Fruit fly (Drosophila melanogaster) whole organism, embryonic: Measurements from ENCODE around the gene CG43072.

Experiments used
- Asciz ChIP-seq: fragments of 200-800 bp; sonication (Bioruptor generic); optimal IDR thresholded peaks from 2 replicates; lab custom pipeline; 2017; ENCODE audit warnings: missing biosample characterization, mild to moderate bottlenecking, missing genetic modification characterization, missing genetic modification reagents
- Bdp1 ChIP-seq: fragments of 200-800 bp; sonication (Bioruptor generic); optimal IDR thresholded peaks from 3 replicates; lab custom pipeline; 2016; ENCODE audit warnings: missing biosample characterization, missing genetic modification characterization
- Blimp-1 ChIP-seq: fragments of 200-800 bp; sonication (Bioruptor generic); optimal IDR thresholded peaks from 3 replicates; lab custom pipeline; 2018; ENCODE audit warnings: missing biosample characterization, missing genetic modification characterization, mild to moderate bottlenecking, moderate library complexity, missing genetic modification reagents
- CG1233 ChIP-seq: fragments of 200-800 bp; sonication (Bioruptor generic); optimal IDR thresholded peaks from 4 replicates; lab custom pipeline; 2018; ENCODE audit warnings: missing biosample characterization, mild to moderate bottlenecking, missing genetic modification characterization
- CG13424 ChIP-seq: fragments of 200-800 bp; sonication (Bioruptor generic); optimal IDR thresholded peaks from 2 replicates; lab custom pipeline; 2019; ENCODE audit warnings: missing biosample characterization, mild to moderate bottlenecking, missing genetic modification characterization, moderate library complexity
- CG14014 ChIP-seq: fragments of 200-800 bp; sonication (Bioruptor generic); IDR thresholded peaks from 2 replicates; pipeline ENCODE4 v1.3.6; 2022; ENCODE audit warnings: missing biosample characterization, missing genetic modification characterization
- CG15269 ChIP-seq: fragments of 200-800 bp; sonication (Bioruptor generic); optimal IDR thresholded peaks from 2 replicates; lab custom pipeline; 2018; ENCODE audit warnings: missing biosample characterization, mild to moderate bottlenecking, missing genetic modification characterization, moderate library complexity
- CG16863 ChIP-seq: fragments of 200-800 bp; sonication (Bioruptor generic); optimal IDR thresholded peaks from 3 replicates; lab custom pipeline; 2016; ENCODE audit warnings: missing biosample characterization, missing genetic modification characterization
- CG17912 ChIP-seq: fragments of 200-800 bp; sonication (Bioruptor generic); optimal IDR thresholded peaks from 2 replicates; lab custom pipeline; 2018; ENCODE audit warnings: missing biosample characterization, mild to moderate bottlenecking, missing genetic modification characterization
- CG18599 ChIP-seq: fragments of 200-800 bp; sonication (Bioruptor generic); optimal IDR thresholded peaks from 3 replicates; lab custom pipeline; 2017; ENCODE audit warnings: missing biosample characterization, missing genetic modification characterization, mild to moderate bottlenecking, moderate library complexity, missing genetic modification reagents
- CG2678 ChIP-seq: fragments of 200-800 bp; sonication (Bioruptor generic); optimal IDR thresholded peaks from 3 replicates; lab custom pipeline; 2019; ENCODE audit warnings: missing biosample characterization, mild to moderate bottlenecking, missing genetic modification characterization, moderate library complexity
- CG2712 ChIP-seq: fragments of 200-800 bp; optimal IDR thresholded peaks from 3 replicates; lab custom pipeline; 2019; ENCODE audit warnings: missing biosample characterization, mild to moderate bottlenecking, missing genetic modification characterization, moderate library complexity
- CG31441 ChIP-seq: fragments of 200-800 bp; sonication (Bioruptor generic); IDR thresholded peaks from 2 replicates; pipeline ENCODE4 v1.3.6; 2022; ENCODE audit warnings: missing biosample characterization, missing genetic modification characterization
- CG3407 ChIP-seq: fragments of 200-800 bp; sonication (Bioruptor generic); optimal IDR thresholded peaks from 2 replicates; lab custom pipeline; 2018; ENCODE audit warnings: missing biosample characterization, mild to moderate bottlenecking, missing genetic modification characterization
- CG6813 ChIP-seq: fragments of 200-800 bp; sonication (Bioruptor generic); optimal IDR thresholded peaks from 2 replicates; lab custom pipeline; 2017; ENCODE audit warnings: missing biosample characterization, missing genetic modification characterization, mild to moderate bottlenecking, moderate library complexity, missing genetic modification reagents
- CG7357 ChIP-seq: fragments of 200-800 bp; sonication (Bioruptor generic); IDR thresholded peaks from 3 replicates; pipeline ENCODE4 v1.3.6; 2022; ENCODE audit warnings: missing biosample characterization, missing genetic modification characterization
- CG9727 ChIP-seq: fragments of 200-800 bp; sonication (Bioruptor generic); optimal IDR thresholded peaks from 3 replicates; lab custom pipeline; 2017; ENCODE audit warnings: missing biosample characterization, mild to moderate bottlenecking, missing genetic modification characterization
- CG9876 ChIP-seq: fragments of 200-800 bp; sonication (Bioruptor generic); optimal IDR thresholded peaks from 2 replicates; lab custom pipeline; 2016; ENCODE audit warnings: missing biosample characterization, missing genetic modification characterization
- CTCF ChIP-seq: fragments of 200-800 bp; sonication (Bioruptor generic); optimal IDR thresholded peaks from 2 replicates; lab custom pipeline; 2017; ENCODE audit warnings: missing biosample characterization, mild to moderate bottlenecking, missing genetic modification characterization, moderate library complexity
- CoRest ChIP-seq: fragments of 200-800 bp; sonication (Bioruptor generic); optimal IDR thresholded peaks from 3 replicates; lab custom pipeline; 2018; ENCODE audit warnings: missing biosample characterization, mild to moderate bottlenecking, missing genetic modification characterization, moderate library complexity
- Deaf1 ChIP-seq: fragments of 200-800 bp; optimal IDR thresholded peaks from 3 replicates; lab custom pipeline; 2019; ENCODE audit warnings: missing biosample characterization, mild to moderate bottlenecking, missing genetic modification characterization, moderate library complexity
- Dip3 ChIP-seq: fragments of 200-800 bp; sonication (Bioruptor generic); optimal IDR thresholded peaks from 3 replicates; lab custom pipeline; 2016; ENCODE audit warnings: missing biosample characterization, missing genetic modification characterization
- Fer2 ChIP-seq: fragments of 200-800 bp; sonication (Bioruptor generic); optimal IDR thresholded peaks from 2 replicates; lab custom pipeline; 2018; ENCODE audit warnings: missing biosample characterization, mild to moderate bottlenecking, missing genetic modification characterization, moderate library complexity
- HHEX ChIP-seq: fragments of 200-800 bp; sonication (Bioruptor generic); optimal IDR thresholded peaks from 3 replicates; lab custom pipeline; 2017; ENCODE audit warnings: missing biosample characterization, mild to moderate bottlenecking, missing genetic modification characterization, missing genetic modification reagents
- HmgZ ChIP-seq: fragments of 200-800 bp; sonication (Bioruptor generic); optimal IDR thresholded peaks from 2 replicates; lab custom pipeline; 2018; ENCODE audit warnings: missing biosample characterization, mild to moderate bottlenecking, missing genetic modification characterization
- Hr78 ChIP-seq, 2 experiments: fragments of 200-800 bp in 1 of 2; fragments of >200 bp in 1 of 2; sonication (Bioruptor generic) in 1 of 2; optimal IDR thresholded peaks; 2 replicates each; lab custom pipeline; 2017 to 2019; ENCODE audit warnings: missing biosample characterization in 2 of 2, missing genetic modification characterization in 2 of 2, mild to moderate bottlenecking in 1 of 2, moderate library complexity in 1 of 2
- MESR4 ChIP-seq: fragments of 200-800 bp; sonication (Bioruptor generic); optimal IDR thresholded peaks from 2 replicates; lab custom pipeline; 2018; ENCODE audit warnings: missing biosample characterization, mild to moderate bottlenecking, missing genetic modification characterization, moderate library complexity
- Med ChIP-seq: fragments of 200-800 bp; sonication (Bioruptor generic); peaks from one replicate; lab custom pipeline; 2016; ENCODE audit warnings: missing biosample characterization, missing genetic modification characterization, mild to moderate bottlenecking, inconsistent platforms, moderate library complexity
- Opbp ChIP-seq: fragments of 200-800 bp; sonication (Bioruptor generic); IDR thresholded peaks from 3 replicates; pipeline ENCODE4 v1.3.6; 2022; ENCODE audit warnings: missing biosample characterization, missing genetic modification characterization; ENCODE audit not compliant: partially characterized antibody
- Tbp ChIP-seq: fragments of >200 bp; optimal IDR thresholded peaks from 2 replicates; lab custom pipeline; 2018; ENCODE audit warnings: missing biosample characterization, missing genetic modification characterization
- abd-A ChIP-seq: fragments of 200-800 bp; sonication (Bioruptor generic); optimal IDR thresholded peaks from 3 replicates; lab custom pipeline; 2019; ENCODE audit warnings: missing biosample characterization, mild to moderate bottlenecking, missing genetic modification characterization, moderate library complexity
- bsh ChIP-seq, 2 experiments: fragments of 200-800 bp; sonication (Bioruptor generic); optimal IDR thresholded peaks; 2 replicates each; lab custom pipeline; 2017 to 2018; ENCODE audit warnings: mild to moderate bottlenecking in 2 of 2, missing biosample characterization in 2 of 2, missing genetic modification characterization in 2 of 2, moderate library complexity in 1 of 2
- crol ChIP-seq: fragments of 200-800 bp; sonication (Bioruptor generic); IDR thresholded peaks from 2 replicates; pipeline ENCODE4 v1.3.6; 2022; ENCODE audit warnings: missing biosample characterization, missing genetic modification characterization
- dati ChIP-seq: fragments of 200-800 bp; sonication (Bioruptor generic); IDR thresholded peaks from 2 replicates; pipeline ENCODE4 v1.3.6; 2022; ENCODE audit warnings: missing biosample characterization, missing genetic modification characterization
- dmrt11E ChIP-seq: fragments of 200-800 bp; sonication (Bioruptor generic); optimal IDR thresholded peaks from 3 replicates; lab custom pipeline; 2018; ENCODE audit warnings: missing biosample characterization, mild to moderate bottlenecking, missing genetic modification characterization, moderate library complexity
- dmrt99B ChIP-seq: fragments of 200-800 bp; sonication (Bioruptor generic); optimal IDR thresholded peaks from 2 replicates; lab custom pipeline; 2018; ENCODE audit warnings: missing biosample characterization, mild to moderate bottlenecking, missing genetic modification characterization, moderate library complexity
- fd96Cb ChIP-seq: fragments of 200-800 bp; sonication (Bioruptor generic); optimal IDR thresholded peaks from 2 replicates; lab custom pipeline; 2018; ENCODE audit warnings: missing biosample characterization, mild to moderate bottlenecking, missing genetic modification characterization, moderate library complexity
- jumu ChIP-seq: fragments of 200-800 bp; sonication (Bioruptor generic); optimal IDR thresholded peaks from 3 replicates; lab custom pipeline; 2016; ENCODE audit warnings: missing biosample characterization, missing genetic modification characterization
- kni ChIP-seq: fragments of 200-800 bp; sonication (Bioruptor generic); optimal IDR thresholded peaks from 3 replicates; lab custom pipeline; 2017; ENCODE audit warnings: mild to moderate bottlenecking, missing biosample characterization, missing genetic modification reagents, missing genetic modification characterization
- lilli ChIP-seq: fragments of 200-800 bp; sonication (Bioruptor generic); optimal IDR thresholded peaks from 3 replicates; lab custom pipeline; 2016; ENCODE audit warnings: missing biosample characterization, missing genetic modification characterization
- lola ChIP-seq, 3 experiments: fragments of >200 bp in 2 of 3; fragments of 200-800 bp in 1 of 3; sonication (Bioruptor generic) in 1 of 3; optimal IDR thresholded peaks; 2 replicates each; lab custom pipeline; 2017 to 2019; ENCODE audit warnings: missing biosample characterization in 3 of 3, missing genetic modification characterization in 3 of 3, mild to moderate bottlenecking in 1 of 3, moderate library complexity in 1 of 3
- maf-S ChIP-seq: fragments of 200-800 bp; sonication (Bioruptor generic); optimal IDR thresholded peaks from 2 replicates; lab custom pipeline; 2016; ENCODE audit warnings: missing biosample characterization, missing genetic modification characterization
- pan ChIP-seq, 4 experiments: fragments of >200 bp in 3 of 4; fragments of 200-800 bp in 1 of 4; sonication (Bioruptor generic) in 1 of 4; optimal IDR thresholded peaks in 3 of 4; IDR thresholded peaks in 1 of 4; 2 replicates each; pipeline versions ENCODE4 v1.3.6 to Lab custom; 2017 to 2022; ENCODE audit warnings: missing biosample characterization in 2 of 4, missing genetic modification characterization in 2 of 4, mixed read lengths in 1 of 4
- psq ChIP-seq: fragments of 200-800 bp; sonication (Bioruptor generic); optimal IDR thresholded peaks from 2 replicates; lab custom pipeline; 2017; ENCODE audit warnings: missing biosample characterization, missing genetic modification characterization
- pum ChIP-seq: fragments of 200-800 bp; sonication (Bioruptor generic); optimal IDR thresholded peaks from 2 replicates; lab custom pipeline; 2016; ENCODE audit warnings: missing biosample characterization, missing genetic modification characterization
- sens ChIP-seq: fragments of 200-800 bp; sonication (Bioruptor generic); peaks from one replicate; lab custom pipeline; 2016; ENCODE audit warnings: missing biosample characterization, missing genetic modification characterization
- sob ChIP-seq: fragments of 200-800 bp; sonication (Bioruptor generic); IDR thresholded peaks from 2 replicates; pipeline ENCODE4 v1.3.6; 2022; ENCODE audit warnings: missing biosample characterization, missing genetic modification characterization
- sr ChIP-seq: fragments of 200-800 bp; sonication (Bioruptor generic); IDR thresholded peaks from 3 replicates; pipeline ENCODE4 v1.3.6; 2022; ENCODE audit warnings: missing biosample characterization, missing genetic modification characterization
- stwl ChIP-seq: fragments of 200-800 bp; sonication (Bioruptor generic); optimal IDR thresholded peaks from 3 replicates; lab custom pipeline; 2018; ENCODE audit warnings: missing biosample characterization, mild to moderate bottlenecking, missing genetic modification characterization, moderate library complexity

CG43072 gene

dm6 chr3L:21049417-21049914, 16.2 kb upstream of the CG43072 start (continued):
- TF ChIP-seq CG17912 (GFP tag; lab: Kevin White, UChicago) (peak; percentile 37), CG2712 (tag; lab: Kevin White, UChicago) (peak; percentile 43), Asciz (GFP tag; lab: Kevin White, UChicago) (no peak), sob (GFP tag; lab: Robert Waterston, UW) (peak; percentile 29; the same call in 1 of the 2 replicates), CG9876 (GFP tag; lab: Kevin White, UChicago) (peak; percentile 30), HmgZ (tag; lab: Kevin White, UChicago) (peak; percentile 78), Blimp-1 (GFP tag; lab: Kevin White, UChicago) (peak; percentile 13), CG7357 (GFP tag; lab: Robert Waterston, UW) (no peak), Hr78 (GFP tag; optimal IDR thresholded peaks at IDR 0.05; lab: Kevin White, UChicago) (no peak), CoRest (peak; percentile 36), Bdp1 (GFP tag; lab: Kevin White, UChicago) (no peak), lola (GFP tag; optimal IDR thresholded peaks at IDR 0.05; lab: Kevin White, UChicago) (peak in 1 of 3 experiments; percentile 73), CG13424 (tag; lab: Kevin White, UChicago) (peak; percentile 24), CG14014 (GFP tag; lab: Robert Waterston, UW) (0 out of 2 replicates have a peak, but pooled peaks have one; percentile 34), maf-S (GFP tag; lab: Kevin White, UChicago) (peak; percentile 23), CG2678 (peak; percentile 12), CG15269 (tag; lab: Kevin White, UChicago) (no peak), CG6813 (GFP tag; lab: Kevin White, UChicago) (peak; percentile 6), psq (GFP tag; lab: Kevin White, UChicago) (peak; percentile 21), CG1233 (peak; percentile 5), dmrt11E (no peak), dati (GFP tag; lab: Robert Waterston, UW) (0 out of 2 replicates have a peak, but pooled peaks have one; percentile 41), CG18599 (peak; percentile 17), kni (GFP tag; lab: Kevin White, UChicago) (peak; percentile 72), pum (GFP tag; lab: Kevin White, UChicago) (peak; percentile 13), Dip3 (GFP tag; lab: Kevin White, UChicago) (no peak), CTCF (GFP tag; lab: Kevin White, UChicago) (peak; percentile 98), pan (optimal IDR thresholded peaks at IDR 0.05; lab: Kevin White, UChicago) (no peak), pan (GFP tag; optimal IDR thresholded peaks at IDR 0.05 in 1 of 2, IDR thresholded peaks at IDR 0.05 in 1 of 2) (peak in 1 of 2 experiments; percentile 25), fd96Cb (tag; lab: Kevin White, UChicago) (no peak), Tbp (peak; percentile 69), crol (peak; percentile 100), jumu (GFP tag; lab: Kevin White, UChicago) (peak; percentile 4), lilli (GFP tag; lab: Kevin White, UChicago) (peak; percentile 50), stwl (tag; lab: Kevin White, UChicago) (peak; percentile 36), bsh (GFP tag; optimal IDR thresholded peaks at IDR 0.05; lab: Kevin White, UChicago) (no peak), HHEX (GFP tag; lab: Kevin White, UChicago) (no peak), CG9727 (GFP tag; lab: Kevin White, UChicago) (peak; percentile 0), Opbp (GFP tag; lab: Robert Waterston, UW) (peak; percentile 47; the same call in 1 of the 3 replicates), abd-A (tag; lab: Kevin White, UChicago) (peak; percentile 38), Deaf1 (tag; lab: Kevin White, UChicago) (peak; percentile 1), MESR4 (GFP tag; lab: Kevin White, UChicago) (peak; percentile 7), CG31441 (GFP tag; lab: Robert Waterston, UW) (peak; percentile 29; the same call in 1 of the 2 replicates), CG3407 (GFP tag; lab: Kevin White, UChicago) (no peak), sens (GFP tag; lab: Kevin White, UChicago) (peak; percentile 90), dmrt99B (tag; lab: Kevin White, UChicago) (no peak), Med (peak; percentile 91), sr (peak; percentile 99), CG16863 (peak; percentile 65), Fer2 (tag; lab: Kevin White, UChicago) (no peak)
